Fruit fly (Drosophila melanogaster): Measurements from ENCODE around the gene Lar.

Lar gene

DNA sequence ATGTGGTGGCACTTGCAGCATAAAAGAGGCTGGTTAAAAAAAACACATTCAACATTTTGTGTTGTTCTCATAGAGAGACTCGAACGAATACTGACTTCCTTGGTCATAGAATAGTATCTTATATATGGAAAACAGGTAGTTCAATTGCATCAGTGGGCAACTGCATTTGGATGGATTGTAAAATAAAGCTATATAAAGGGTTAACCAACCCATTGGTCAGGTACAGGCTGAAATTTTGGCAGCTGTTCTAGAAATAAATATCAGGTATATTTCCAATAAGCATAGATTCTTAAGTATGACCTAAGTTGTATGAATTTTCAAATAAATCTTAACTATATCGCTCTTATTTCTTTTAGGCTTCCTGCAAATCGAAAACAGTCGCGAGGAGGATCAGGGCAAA, 114.4 kb downstream of the Lar start, which contains the start of gene scw:
Gene scw, minus strand, starts transcription at position 101 of the 400 bp plus-strand sequence.
- no peak for TF ChIP-seq Dll (optimal IDR thresholded peaks at IDR 0.05)
- no peak for TF ChIP-seq usp (GFP tag; optimal IDR thresholded peaks at IDR 0.05)
- TF ChIP-seq psq (optimal IDR thresholded peaks at IDR 0.05): no peak
- no peak for TF ChIP-seq EcR (GFP tag; optimal IDR thresholded peaks at IDR 0.05)
- no peak for TF ChIP-seq CG8478 (optimal IDR thresholded peaks at IDR 0.05)
- no peak for TF ChIP-seq pan (optimal IDR thresholded peaks at IDR 0.05)

dm6 chr2L:19722517-19722916, 136.1 kb downstream of the Lar start:
- no peak for TF ChIP-seq CG8478 (optimal IDR thresholded peaks at IDR 0.05)

DNA sequence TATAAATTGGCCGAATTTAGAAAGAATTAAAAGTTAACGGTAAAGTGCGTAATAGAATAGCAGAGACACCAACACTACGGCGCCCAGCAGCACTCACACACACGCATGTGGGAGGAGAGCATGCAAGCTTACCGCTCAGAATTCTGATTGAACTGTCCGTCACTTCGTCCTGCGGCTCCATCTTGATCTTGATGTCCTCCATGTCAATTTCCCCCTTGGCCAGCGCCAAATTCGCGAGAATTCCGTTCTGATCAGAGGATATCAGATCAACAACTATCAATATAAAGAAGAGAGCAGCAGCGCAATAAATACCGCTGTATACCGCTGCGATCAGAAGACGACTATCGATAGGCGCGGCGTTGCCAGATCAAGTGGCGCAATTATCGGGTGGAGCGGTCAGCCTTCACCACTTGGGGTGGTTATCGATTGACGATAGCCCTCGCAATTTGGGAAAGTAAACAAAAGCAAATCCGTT, 149.2 kb downstream of the Lar start, which contains the start of the genes CG10462 and Nf-YB:
Gene CG10462, minus strand, starts transcription at position 346 of the 475 bp plus-strand sequence.
Gene Nf-YB, plus strand, starts transcription at position 410 of the 475 bp plus-strand sequence.
- TF ChIP-seq psq (optimal IDR thresholded peaks at IDR 0.05): no peak
- no peak for TF ChIP-seq pan (optimal IDR thresholded peaks at IDR 0.05)
- TF ChIP-seq CG8478 (optimal IDR thresholded peaks at IDR 0.05): no peak
- TF ChIP-seq Dll (optimal IDR thresholded peaks at IDR 0.05): no peak
- TF ChIP-seq usp (GFP tag; optimal IDR thresholded peaks at IDR 0.05): no peak
- no peak for TF ChIP-seq EcR (GFP tag; optimal IDR thresholded peaks at IDR 0.05)

DNA sequence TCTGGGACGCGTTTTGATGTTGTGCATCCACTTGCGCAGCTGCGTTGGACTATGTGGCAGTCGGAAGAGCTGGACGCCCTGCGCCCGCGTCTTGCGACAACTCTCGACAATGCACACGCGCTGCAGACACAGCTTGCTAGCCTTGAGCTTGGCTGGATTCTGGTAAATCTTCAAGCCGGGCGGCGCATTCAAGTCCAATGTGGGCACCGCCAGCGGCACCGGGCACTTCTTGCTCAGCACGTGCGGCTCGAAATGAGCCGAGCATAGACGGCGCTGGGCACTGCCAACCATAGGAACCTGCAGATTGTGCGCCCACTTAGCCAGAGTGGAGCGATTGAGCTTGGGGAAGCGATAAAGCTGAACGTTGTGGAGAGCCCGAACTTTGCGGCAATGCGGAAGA, 164.1 kb downstream of the Lar start:
- TF ChIP-seq EcR (GFP tag; optimal IDR thresholded peaks at IDR 0.05) (no peak), Dll (optimal IDR thresholded peaks at IDR 0.05) (no peak), pan (optimal IDR thresholded peaks at IDR 0.05) (no peak), CG8478 (optimal IDR thresholded peaks at IDR 0.05) (no peak), psq (optimal IDR thresholded peaks at IDR 0.05) (no peak), usp (GFP tag; optimal IDR thresholded peaks at IDR 0.05) (no peak)

dm6 chr2L:19755015-19755414, 168.6 kb downstream of the Lar start:
- TF ChIP-seq EcR (GFP tag; optimal IDR thresholded peaks at IDR 0.05) (no peak), Dll (optimal IDR thresholded peaks at IDR 0.05) (no peak), usp (GFP tag; optimal IDR thresholded peaks at IDR 0.05) (no peak), CG8478 (optimal IDR thresholded peaks at IDR 0.05) (no peak), pan (optimal IDR thresholded peaks at IDR 0.05) (no peak), psq (optimal IDR thresholded peaks at IDR 0.05) (no peak)

DNA sequence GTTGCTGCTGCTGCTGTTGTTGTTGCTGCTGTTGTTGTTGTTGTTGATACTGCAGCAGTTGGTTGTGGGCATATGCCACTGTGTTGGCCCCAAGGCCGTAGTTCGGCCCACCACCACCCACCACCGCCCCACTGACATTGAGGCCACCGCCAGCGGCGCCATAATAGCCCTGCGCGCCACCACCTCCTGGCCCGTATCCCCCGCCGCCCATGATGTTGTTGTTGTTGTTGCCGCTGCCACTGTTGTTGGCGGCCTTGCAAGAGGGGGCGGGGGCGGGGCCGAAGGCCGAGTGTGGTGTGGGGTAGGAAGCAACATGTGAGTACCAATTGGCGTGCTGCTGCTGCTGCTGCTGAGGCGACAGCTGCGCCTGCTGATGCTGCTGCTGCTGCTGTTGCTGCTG, 169.6 kb downstream of the Lar start:
- TF ChIP-seq pan (optimal IDR thresholded peaks at IDR 0.05): no peak
- TF ChIP-seq usp (GFP tag; optimal IDR thresholded peaks at IDR 0.05): no peak
- no peak for TF ChIP-seq psq (optimal IDR thresholded peaks at IDR 0.05)
- no peak for TF ChIP-seq EcR (GFP tag; optimal IDR thresholded peaks at IDR 0.05)
- no peak for TF ChIP-seq CG8478 (optimal IDR thresholded peaks at IDR 0.05)

- TF ChIP-seq psq (optimal IDR thresholded peaks at IDR 0.05) (no peak), EcR (GFP tag; optimal IDR thresholded peaks at IDR 0.05) (no peak)
Measured at dm6 chr2L:19756716-19757115, 170.3 kb downstream of the Lar start, which contains the start of gene CG10631. TSS of gene CG10631 (minus strand) at chr2L:19756904.

DNA sequence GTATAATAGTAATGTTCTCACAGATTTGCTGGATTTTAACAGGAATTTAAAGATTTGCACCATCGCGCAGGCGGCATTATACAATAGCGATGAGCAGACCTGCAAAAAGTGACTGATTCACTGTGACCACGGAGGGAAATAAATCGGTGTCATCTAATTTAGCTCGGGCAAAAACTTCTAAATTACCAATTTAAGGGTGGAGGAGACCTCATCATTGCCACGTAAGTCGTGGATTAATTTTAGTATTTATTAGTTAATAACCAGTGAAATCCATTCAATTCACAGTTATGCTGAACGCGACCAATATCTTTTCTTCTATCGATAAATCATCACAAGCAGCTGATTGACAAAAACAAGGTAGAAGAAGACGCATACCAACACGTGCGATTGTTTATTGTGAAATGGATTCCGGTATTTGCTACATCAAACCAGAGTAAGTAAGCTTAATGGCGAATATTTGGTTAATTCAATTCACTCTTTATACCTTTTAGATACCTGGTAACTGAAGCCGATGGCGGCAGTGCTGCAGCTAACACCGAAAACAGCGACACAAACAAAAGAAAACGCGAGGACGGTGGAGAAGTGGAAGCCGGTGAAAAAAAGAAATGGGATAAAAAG, 172.2 kb downstream of the Lar start, which contains the start of the genes CG10628 and Dus3:
Gene CG10628, minus strand, starts transcription at position 105 of the 618 bp plus-strand sequence.
Gene Dus3, plus strand, starts transcription at position 369 of the 618 bp plus-strand sequence.
- TF ChIP-seq psq (optimal IDR thresholded peaks at IDR 0.05) (no peak), EcR (GFP tag; optimal IDR thresholded peaks at IDR 0.05) (no peak), Dll (optimal IDR thresholded peaks at IDR 0.05) (no peak), CG8478 (optimal IDR thresholded peaks at IDR 0.05) (no peak), pan (optimal IDR thresholded peaks at IDR 0.05) (no peak), usp (GFP tag; optimal IDR thresholded peaks at IDR 0.05) (no peak)

dm6 chr2L:19763446-19763772, 177.0 kb downstream of the Lar start:
- TF ChIP-seq pan (optimal IDR thresholded peaks at IDR 0.05) (no peak), psq (optimal IDR thresholded peaks at IDR 0.05) (no peak), Dll (optimal IDR thresholded peaks at IDR 0.05) (no peak), EcR (GFP tag; optimal IDR thresholded peaks at IDR 0.05) (no peak), CG8478 (optimal IDR thresholded peaks at IDR 0.05) (no peak), usp (GFP tag; optimal IDR thresholded peaks at IDR 0.05) (no peak)

- no peak for TF ChIP-seq psq (optimal IDR thresholded peaks at IDR 0.05)
- TF ChIP-seq usp (GFP tag; optimal IDR thresholded peaks at IDR 0.05): no peak
- no peak for TF ChIP-seq pan (optimal IDR thresholded peaks at IDR 0.05)
- TF ChIP-seq EcR (GFP tag; optimal IDR thresholded peaks at IDR 0.05): no peak
- no peak for TF ChIP-seq Dll (optimal IDR thresholded peaks at IDR 0.05)
- no peak for TF ChIP-seq CG8478 (optimal IDR thresholded peaks at IDR 0.05)
Measured at dm6 chr2L:19763773-19764580, 177.6 kb downstream of the Lar start, which contains the start of gene fbp. TSS of gene fbp (minus strand) at chr2L:19764136.

- TF ChIP-seq usp (GFP tag; optimal IDR thresholded peaks at IDR 0.05) (no peak), psq (optimal IDR thresholded peaks at IDR 0.05) (no peak), Dll (optimal IDR thresholded peaks at IDR 0.05) (no peak), EcR (GFP tag; optimal IDR thresholded peaks at IDR 0.05) (no peak), CG8478 (optimal IDR thresholded peaks at IDR 0.05) (no peak), pan (optimal IDR thresholded peaks at IDR 0.05) (no peak)
Measured at dm6 chr2L:19764581-19765136, 178.2 kb downstream of the Lar start.

DNA sequence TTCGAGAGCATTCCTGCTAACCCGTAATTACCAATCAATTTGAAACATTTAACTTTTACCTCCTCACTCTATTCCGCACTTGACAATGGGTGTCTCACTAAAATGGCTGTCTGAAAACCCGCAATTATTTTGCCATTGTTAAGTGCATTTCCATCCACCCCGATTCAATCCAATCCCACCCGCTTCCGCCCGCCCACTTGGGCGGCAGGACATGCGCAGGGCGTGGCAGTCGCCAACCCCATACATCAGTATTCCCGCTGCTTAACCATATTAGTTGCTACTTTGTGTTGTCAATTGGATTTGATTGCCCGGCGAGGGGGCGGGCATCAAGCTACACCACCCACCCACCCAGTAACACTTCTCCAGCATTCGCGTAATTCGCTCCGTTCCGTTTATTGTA, 179.0 kb downstream of the Lar start:
- TF ChIP-seq EcR (GFP tag; optimal IDR thresholded peaks at IDR 0.05) (no peak), usp (GFP tag; optimal IDR thresholded peaks at IDR 0.05) (no peak), Dll (optimal IDR thresholded peaks at IDR 0.05) (no peak), CG8478 (optimal IDR thresholded peaks at IDR 0.05) (no peak), psq (optimal IDR thresholded peaks at IDR 0.05) (no peak), pan (optimal IDR thresholded peaks at IDR 0.05) (no peak)

Measured in whole organism.